Worm (Caenorhabditis elegans) whole organism, L3 larva: Measurements from ENCODE around the gene unc-71.

Experiments
- R02D3.7 ChIP-seq: fragments of 150-350 bp; optimal IDR thresholded peaks from 2 replicates; lab custom pipeline; 2014; ENCODE audit warnings: missing biosample characterization, missing genetic modification characterization
- aly-2 ChIP-seq: fragments of 150-350 bp; optimal IDR thresholded peaks from 2 replicates; lab custom pipeline; 2014; ENCODE audit warnings: missing biosample characterization, missing genetic modification characterization
- ama-1 ChIP-seq: fragments of 150-350 bp; optimal IDR thresholded peaks from 2 replicates; lab custom pipeline; 2018
- ceh-9 ChIP-seq: sonication (generic microtip); optimal IDR thresholded peaks from 2 replicates; lab custom pipeline; 2018; ENCODE audit warnings: missing biosample characterization, missing genetic modification characterization
- elt-3 ChIP-seq, 3 experiments: fragments of 150-350 bp in 1 of 3; sonication (generic microtip) in 2 of 3; optimal IDR thresholded peaks; 2 replicates in 2 of 3; 4 replicates in 1 of 3; lab custom pipeline; 2014 to 2017; ENCODE audit warnings: missing biosample characterization in 3 of 3, missing genetic modification characterization in 3 of 3
- nfya-1 ChIP-seq: sonication (generic microtip); optimal IDR thresholded peaks from 2 replicates; lab custom pipeline; 2017; ENCODE audit warnings: missing genetic modification characterization, mild to moderate bottlenecking, missing compliant biosample characterization, antibody characterized with exemption, moderate library complexity; ENCODE audit not compliant: insufficient read depth
- nhr-28 ChIP-seq: fragments of 150-350 bp; optimal IDR thresholded peaks from 2 replicates; lab custom pipeline; 2014; ENCODE audit warnings: missing biosample characterization, missing genetic modification characterization
- nhr-67 ChIP-seq: fragments of 150-350 bp; optimal IDR thresholded peaks from 2 replicates; lab custom pipeline; 2014; ENCODE audit warnings: missing biosample characterization, missing genetic modification characterization
- pqm-1 ChIP-seq: fragments of 150-350 bp; optimal IDR thresholded peaks from 2 replicates; lab custom pipeline; 2017; ENCODE audit warnings: missing biosample characterization, missing genetic modification characterization, inconsistent platforms
- skn-1 ChIP-seq: fragments of 150-350 bp; optimal IDR thresholded peaks from 2 replicates; lab custom pipeline; 2014; ENCODE audit warnings: missing biosample characterization, missing genetic modification characterization
- unc-39 ChIP-seq: sonication (generic microtip); optimal IDR thresholded peaks from 4 replicates; lab custom pipeline; 2017; ENCODE audit warnings: missing biosample characterization, missing genetic modification characterization
- unc-62 ChIP-seq: fragments of 150-350 bp; sonication (generic microtip); optimal IDR thresholded peaks from 4 replicates; lab custom pipeline; 2014; ENCODE audit warnings: missing biosample characterization, missing genetic modification reagents, missing genetic modification characterization

- TF ChIP-seq ama-1 (lab: Kevin White, UChicago) (no peak), R02D3.7 (tag; lab: Kevin White, UChicago) (no peak), nhr-67 (no peak), nhr-28 (tag; lab: Kevin White, UChicago) (no peak), unc-62 (GFP tag; lab: Kevin White, UChicago) (no peak), ceh-9 (tag; lab: Kevin White, UChicago) (no peak), unc-39 (tag; lab: Kevin White, UChicago) (no peak), elt-3 (tag; optimal IDR thresholded peaks at IDR 0.05; lab: Kevin White, UChicago) (no peak), pqm-1 (tag; lab: Kevin White, UChicago) (no peak), aly-2 (tag; lab: Kevin White, UChicago) (no peak), nfya-1 (tag; lab: Kevin White, UChicago) (no peak), skn-1 (tag; lab: Kevin White, UChicago) (no peak)
Observed at ce11 chrIII:12877527-12878234, 13.9 kb downstream of the unc-71 start, which contains the start of the genes cec-7 and enu-3.5.
